Worm (Caenorhabditis elegans): ENCODE data around the gene F59A6.2.

ce11 chrII:5050776-5051175 is 36.3 kb downstream of the F59A6.2 start:
- no peak for TF ChIP-seq ztf-23 (GFP tag; IDR thresholded peaks at IDR 0.05)
- no peak for TF ChIP-seq ref-1 (GFP tag; conservative IDR thresholded peaks at IDR 0.05)
- no peak for TF ChIP-seq klf-2 (GFP tag; conservative IDR thresholded peaks at IDR 0.05)
- no peak for TF ChIP-seq T22C8.4 (GFP tag; IDR thresholded peaks at IDR 0.05)
- no peak for TF ChIP-seq ztf-29 (GFP tag; IDR thresholded peaks at IDR 0.05)
- TF ChIP-seq cog-1 (tag; optimal IDR thresholded peaks at IDR 0.05) = no peak
- TF ChIP-seq flt-1 (GFP tag; IDR thresholded peaks at IDR 0.05) = no peak
- no peak for TF ChIP-seq med-1 (GFP tag; optimal IDR thresholded peaks at IDR 0.05; ENCODE audit: insufficient read depth)
